Worm (Caenorhabditis elegans) whole organism, midembryonic: ENCODE measurements around the gene C05D12.1.

Source experiments
- T22C8.4 ChIP-seq: fragments of 200-800 bp; sonication (Bioruptor generic); IDR thresholded peaks from 2 replicates; pipeline ENCODE4 v1.3.6; 2022; ENCODE audit warnings: missing genetic modification characterization, missing compliant biosample characterization
- cog-1 ChIP-seq: sonication (generic microtip); optimal IDR thresholded peaks from 2 replicates; lab custom pipeline; 2016; ENCODE audit warnings: missing genetic modification characterization, missing compliant biosample characterization
- flt-1 ChIP-seq: fragments of 200-800 bp; sonication (Bioruptor generic); IDR thresholded peaks from 2 replicates; pipeline ENCODE4 v1.3.6; 2022; ENCODE audit warnings: missing genetic modification characterization, missing compliant biosample characterization
- klf-2 ChIP-seq: fragments of 200-800 bp; sonication (Bioruptor generic); conservative IDR thresholded peaks from 2 replicates; pipeline ENCODE4 v1.3.6; 2022; ENCODE audit warnings: missing genetic modification reagents, missing genetic modification characterization, missing compliant biosample characterization
- med-1 ChIP-seq: sonication (generic microtip); optimal IDR thresholded peaks from 2 replicates; lab custom pipeline; 2017; ENCODE audit warnings: missing genetic modification characterization, mild to moderate bottlenecking, missing compliant biosample characterization, antibody characterized with exemption, missing genetic modification reagents; ENCODE audit not compliant: insufficient read depth
- ref-1 ChIP-seq: fragments of 200-800 bp; sonication (Bioruptor generic); conservative IDR thresholded peaks from 2 replicates; pipeline ENCODE4 v1.3.6; 2022; ENCODE audit warnings: missing genetic modification reagents, missing genetic modification characterization, missing compliant biosample characterization
- tab-1 ChIP-seq: fragments of 200-800 bp; sonication (Bioruptor generic); IDR thresholded peaks from 2 replicates; pipeline ENCODE4 v1.3.6; 2022; ENCODE audit warnings: missing genetic modification characterization, missing compliant biosample characterization
- ztf-23 ChIP-seq: fragments of 200-800 bp; sonication (Bioruptor generic); IDR thresholded peaks from 2 replicates; pipeline ENCODE4 v1.3.6; 2022; ENCODE audit warnings: missing genetic modification reagents, missing genetic modification characterization, missing compliant biosample characterization
- ztf-29 ChIP-seq: fragments of 200-800 bp; sonication (Bioruptor generic); IDR thresholded peaks from 2 replicates; pipeline ENCODE4 v1.3.6; 2022; ENCODE audit warnings: missing genetic modification reagents, missing genetic modification characterization, missing compliant biosample characterization

C05D12.1 gene

DNA sequence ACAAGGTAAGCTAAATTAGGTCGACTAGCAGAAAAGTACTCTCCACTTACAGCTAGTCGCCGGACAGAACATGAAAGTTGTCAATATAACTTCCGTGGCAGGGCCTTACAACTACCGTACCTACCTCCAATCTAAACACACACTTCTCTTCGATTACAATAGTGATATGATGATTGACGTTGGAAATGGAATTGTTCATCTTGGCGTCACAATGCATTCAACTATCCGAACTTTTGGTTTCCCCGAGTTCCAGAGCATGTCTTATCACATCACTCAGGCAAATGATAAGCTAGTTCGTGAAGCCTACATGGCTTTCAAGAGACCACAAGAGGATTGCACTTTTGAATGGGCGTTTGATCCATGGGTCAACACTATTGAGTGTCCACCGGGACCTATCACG lies 11.8 kb upstream of the C05D12.1 start:
- no peak for TF ChIP-seq klf-2 (GFP tag; lab: Robert Waterston, UW)
- TF ChIP-seq ztf-29, result no peak
- TF ChIP-seq ref-1 (GFP tag; lab: Robert Waterston, UW), result no peak
- TF ChIP-seq cog-1 (tag; lab: Kevin White, UChicago), result no peak
- TF ChIP-seq flt-1 (GFP tag; lab: Robert Waterston, UW), result no peak
- no peak for TF ChIP-seq T22C8.4 (GFP tag; lab: Robert Waterston, UW)
- no peak for TF ChIP-seq tab-1 (GFP tag; lab: Robert Waterston, UW)
- no peak for TF ChIP-seq ztf-23 (GFP tag; lab: Robert Waterston, UW)

DNA sequence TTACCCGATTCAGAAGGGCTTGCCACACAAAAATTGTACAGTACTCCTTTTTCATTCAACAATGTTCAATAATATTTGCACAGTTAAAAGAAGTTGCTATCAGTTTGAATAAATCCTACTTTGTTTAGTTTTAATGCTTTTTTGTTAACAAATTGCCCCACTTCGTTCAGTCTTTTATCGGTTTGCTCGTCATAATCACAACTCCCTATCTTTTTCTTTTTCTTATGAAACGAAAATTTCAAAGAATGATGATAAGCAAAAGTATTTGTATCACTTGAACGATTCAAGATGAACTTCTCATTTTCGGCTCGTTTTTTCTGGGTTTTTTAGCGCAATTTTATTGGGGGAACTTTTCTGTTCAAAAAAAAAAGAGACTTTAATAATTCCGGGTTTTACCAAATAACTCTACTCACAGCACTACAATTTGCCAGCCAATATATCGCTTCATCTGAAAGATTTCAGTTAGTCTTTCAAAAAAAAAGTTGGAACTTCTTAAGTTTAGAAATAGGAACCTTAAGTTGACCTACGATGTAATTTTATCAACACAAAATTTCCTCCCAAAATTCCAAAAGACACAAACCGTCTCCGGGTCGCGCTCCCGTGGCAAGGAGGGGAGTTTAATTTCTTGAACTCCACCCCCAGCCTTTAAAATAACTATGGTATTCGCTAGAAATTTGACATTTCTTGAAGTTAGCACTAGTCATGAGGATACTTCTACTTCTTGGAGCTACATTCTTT lies 9.2 kb upstream of the C05D12.1 start, which contains the start of gene C05D12.3:
Gene C05D12.3 (plus strand): TSS at position 688 of the 738 bp plus-strand sequence.
- TF ChIP-seq T22C8.4 (GFP tag; lab: Robert Waterston, UW), result no peak

DNA sequence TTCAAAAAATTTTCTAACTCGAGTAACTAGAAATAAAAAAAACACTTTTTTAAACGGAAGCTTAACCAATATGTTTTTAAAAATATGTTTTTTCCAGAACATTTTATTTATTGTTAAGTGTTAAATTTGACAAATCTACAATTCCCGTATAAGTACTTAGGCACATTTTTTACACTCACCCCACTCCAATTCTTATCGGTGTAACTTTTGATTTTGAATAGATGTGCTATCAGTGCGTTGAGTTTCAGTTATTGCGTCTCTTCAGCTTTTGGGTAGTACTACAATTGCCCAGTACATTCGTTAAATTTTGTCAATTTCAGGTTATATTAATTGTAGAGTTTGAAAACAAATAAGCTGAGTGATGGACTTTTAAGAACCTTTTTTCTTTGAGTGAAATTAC lies 8.5 kb upstream of the C05D12.1 start:
- TF ChIP-seq T22C8.4 (GFP tag; lab: Robert Waterston, UW) (no peak), ztf-29 (no peak), flt-1 (GFP tag; lab: Robert Waterston, UW) (no peak), med-1 (GFP tag; lab: Kevin White, UChicago) (no peak), ztf-23 (GFP tag; lab: Robert Waterston, UW) (no peak), ref-1 (GFP tag; lab: Robert Waterston, UW) (no peak), cog-1 (tag; lab: Kevin White, UChicago) (no peak), tab-1 (GFP tag; lab: Robert Waterston, UW) (no peak), klf-2 (GFP tag; lab: Robert Waterston, UW) (no peak)

ce11 chrII:11418476-11418875 lies 2.9 kb upstream of the C05D12.1 start:
- no peak for TF ChIP-seq ref-1 (GFP tag; lab: Robert Waterston, UW)
- TF ChIP-seq flt-1 (GFP tag; lab: Robert Waterston, UW), result no peak
- TF ChIP-seq ztf-29, result no peak
- TF ChIP-seq klf-2 (GFP tag; lab: Robert Waterston, UW), result no peak
- no peak for TF ChIP-seq T22C8.4 (GFP tag; lab: Robert Waterston, UW)
- no peak for TF ChIP-seq ztf-23 (GFP tag; lab: Robert Waterston, UW)
- no peak for TF ChIP-seq med-1 (GFP tag; lab: Kevin White, UChicago)
- TF ChIP-seq cog-1 (tag; lab: Kevin White, UChicago), result no peak
- no peak for TF ChIP-seq tab-1 (GFP tag; lab: Robert Waterston, UW)

ce11 chrII:11417999-11418398 lies 2.4 kb upstream of the C05D12.1 start, which contains the start of gene C05D12.2:
TSS of gene C05D12.2 (plus strand) at chrII:11418299.
- TF ChIP-seq cog-1 (tag; lab: Kevin White, UChicago), result no peak
- no peak for TF ChIP-seq flt-1 (GFP tag; lab: Robert Waterston, UW)
- TF ChIP-seq T22C8.4 (GFP tag; lab: Robert Waterston, UW), result no peak
- no peak for TF ChIP-seq ztf-23 (GFP tag; lab: Robert Waterston, UW)
- no peak for TF ChIP-seq tab-1 (GFP tag; lab: Robert Waterston, UW)
- TF ChIP-seq ref-1 (GFP tag; lab: Robert Waterston, UW), result no peak
- no peak for TF ChIP-seq ztf-29
- no peak for TF ChIP-seq klf-2 (GFP tag; lab: Robert Waterston, UW)
- TF ChIP-seq med-1 (GFP tag; lab: Kevin White, UChicago), result no peak

DNA sequence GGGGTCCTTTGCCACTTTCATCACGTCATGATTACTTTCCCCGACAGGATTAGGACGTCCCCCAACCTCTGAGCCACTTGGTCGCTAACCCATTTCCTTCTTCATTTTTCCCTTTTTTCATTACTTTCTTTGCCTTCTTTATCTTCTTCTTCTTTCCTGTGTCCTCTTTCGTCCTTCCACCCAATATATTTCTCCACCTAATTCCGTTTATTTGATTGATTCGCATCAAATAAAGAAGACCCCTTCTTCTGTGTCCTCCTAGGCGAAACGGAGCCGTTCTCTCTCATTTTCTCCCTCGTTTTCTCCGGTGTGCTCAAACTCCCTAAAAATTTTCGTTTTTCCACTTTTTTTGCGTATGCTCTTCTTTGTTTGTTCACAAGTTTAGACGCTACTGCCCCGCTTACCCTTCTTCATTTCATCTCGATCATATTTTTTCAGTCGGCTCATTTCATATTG lies 5.9 kb downstream of the C05D12.1 start, which contains the start of gene C05D12.7:
Gene C05D12.7 (plus strand): TSS at position 406 of the 456 bp plus-strand sequence.
- TF ChIP-seq flt-1 (GFP tag; lab: Robert Waterston, UW), result no peak
- no peak for TF ChIP-seq klf-2 (GFP tag; lab: Robert Waterston, UW)
- no peak for TF ChIP-seq tab-1 (GFP tag; lab: Robert Waterston, UW)
- no peak for TF ChIP-seq cog-1 (tag; lab: Kevin White, UChicago)
- no peak for TF ChIP-seq med-1 (GFP tag; lab: Kevin White, UChicago)
- no peak for TF ChIP-seq ztf-29
- TF ChIP-seq T22C8.4 (GFP tag; lab: Robert Waterston, UW), result no peak
- TF ChIP-seq ztf-23 (GFP tag; lab: Robert Waterston, UW), result no peak
- TF ChIP-seq ref-1 (GFP tag; lab: Robert Waterston, UW), result no peak

DNA sequence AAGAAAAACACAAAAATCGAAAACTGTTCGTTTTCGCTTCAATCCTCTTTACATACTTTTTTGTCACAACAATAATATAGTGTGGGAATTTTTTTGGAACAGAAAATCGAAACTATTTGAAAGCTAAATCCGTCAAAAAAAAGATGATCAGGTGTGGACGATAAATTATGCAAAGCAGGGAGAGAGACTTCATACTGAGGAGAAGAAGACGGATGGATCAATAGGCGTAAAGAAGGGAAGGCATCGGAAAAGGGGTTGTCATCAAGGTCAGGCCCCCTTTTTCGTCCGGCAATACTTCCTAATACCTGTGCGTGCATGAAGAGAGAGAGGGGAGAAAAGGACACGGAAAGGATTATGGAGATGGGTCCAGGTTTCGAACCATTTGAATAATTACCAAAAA lies 15.2 kb downstream of the C05D12.1 start:
- TF ChIP-seq ztf-29, result no peak
- no peak for TF ChIP-seq med-1 (GFP tag; lab: Kevin White, UChicago)
- TF ChIP-seq tab-1 (GFP tag; lab: Robert Waterston, UW), result no peak
- no peak for TF ChIP-seq cog-1 (tag; lab: Kevin White, UChicago)
- TF ChIP-seq ztf-23 (GFP tag; lab: Robert Waterston, UW), result no peak
- no peak for TF ChIP-seq T22C8.4 (GFP tag; lab: Robert Waterston, UW)
- no peak for TF ChIP-seq ref-1 (GFP tag; lab: Robert Waterston, UW)
- no peak for TF ChIP-seq flt-1 (GFP tag; lab: Robert Waterston, UW)
- TF ChIP-seq klf-2 (GFP tag; lab: Robert Waterston, UW), result no peak

ce11 chrII:11398787-11399186 lies 16.8 kb downstream of the C05D12.1 start:
- no peak for TF ChIP-seq T22C8.4 (GFP tag; lab: Robert Waterston, UW)
- TF ChIP-seq tab-1 (GFP tag; lab: Robert Waterston, UW), result 0 out of 2 replicates have a peak, but pooled peaks have one; percentile 44
- no peak for TF ChIP-seq ztf-29
- TF ChIP-seq ztf-23 (GFP tag; lab: Robert Waterston, UW), result 0 out of 2 replicates have a peak, but pooled peaks have one; percentile 58

ce11 chrII:11396217-11396616 lies 19.4 kb downstream of the C05D12.1 start:
- TF ChIP-seq ztf-29, result no peak
- TF ChIP-seq med-1 (GFP tag; lab: Kevin White, UChicago), result no peak
- no peak for TF ChIP-seq klf-2 (GFP tag; lab: Robert Waterston, UW)
- no peak for TF ChIP-seq cog-1 (tag; lab: Kevin White, UChicago)
- TF ChIP-seq ztf-23 (GFP tag; lab: Robert Waterston, UW), result no peak
- TF ChIP-seq tab-1 (GFP tag; lab: Robert Waterston, UW), result 0 out of 2 replicates have a peak, but pooled peaks have one; percentile 23
- no peak for TF ChIP-seq ref-1 (GFP tag; lab: Robert Waterston, UW)
- peak; percentile 22; the same call in 1 of the 2 replicates for TF ChIP-seq flt-1 (GFP tag; lab: Robert Waterston, UW)
- TF ChIP-seq T22C8.4 (GFP tag; lab: Robert Waterston, UW), result no peak
